Fruit fly (Drosophila melanogaster) whole organism, prepupa: ENCODE measurements around the gene CG33710.

Experiments
- CG10631 ChIP-seq: fragments of 200-800 bp; sonication (Bioruptor generic); optimal IDR thresholded peaks from 2 replicates; lab custom pipeline; 2016; ENCODE audit warnings: missing biosample characterization, missing genetic modification characterization
- CG10669 ChIP-seq: fragments of 200-800 bp; sonication (Bioruptor generic); optimal IDR thresholded peaks from 3 replicates; lab custom pipeline; 2018; ENCODE audit warnings: missing biosample characterization, mild to moderate bottlenecking, missing genetic modification characterization, moderate library complexity
- CG11294 ChIP-seq: fragments of 200-800 bp; sonication (Bioruptor generic); IDR thresholded peaks from 2 replicates; pipeline ENCODE4 v1.3.6; 2022; ENCODE audit warnings: missing biosample characterization, missing genetic modification characterization
- CG11762 ChIP-seq: fragments of 200-800 bp; sonication (Bioruptor generic); optimal IDR thresholded peaks from 3 replicates; lab custom pipeline; 2016; ENCODE audit warnings: missing biosample characterization, missing genetic modification characterization; ENCODE audit not compliant: insufficient read depth
- CG11902 ChIP-seq: fragments of 200-800 bp; sonication (Bioruptor generic); optimal IDR thresholded peaks from 3 replicates; lab custom pipeline; 2016; ENCODE audit warnings: missing biosample characterization, missing genetic modification characterization
- CG15336 ChIP-seq: fragments of 200-800 bp; sonication (Bioruptor generic); IDR thresholded peaks from 2 replicates; pipeline ENCODE4 v1.3.6; 2022; ENCODE audit warnings: missing biosample characterization, missing genetic modification characterization
- CG1621 ChIP-seq: fragments of 200-800 bp; sonication (Bioruptor generic); optimal IDR thresholded peaks from 3 replicates; lab custom pipeline; 2018; ENCODE audit warnings: missing biosample characterization, mild to moderate bottlenecking, missing genetic modification characterization
- CG3032 ChIP-seq: fragments of 200-800 bp; optimal IDR thresholded peaks from 2 replicates; lab custom pipeline; 2019; ENCODE audit warnings: missing biosample characterization, mild to moderate bottlenecking, missing genetic modification characterization, moderate library complexity
- CG31627 ChIP-seq: fragments of 200-800 bp; sonication (Bioruptor generic); optimal IDR thresholded peaks from 3 replicates; lab custom pipeline; 2016; ENCODE audit warnings: missing biosample characterization, missing genetic modification characterization
- CG32006 ChIP-seq: fragments of 200-800 bp; sonication (Bioruptor generic); optimal IDR thresholded peaks from 3 replicates; lab custom pipeline; 2017; ENCODE audit warnings: missing biosample characterization, mild to moderate bottlenecking, missing genetic modification characterization
- CG34406 ChIP-seq: fragments of 200-800 bp; sonication (Bioruptor generic); optimal IDR thresholded peaks from 3 replicates; lab custom pipeline; 2016; ENCODE audit warnings: missing biosample characterization, missing genetic modification characterization
- CG3919 ChIP-seq: fragments of 200-800 bp; sonication (Bioruptor generic); optimal IDR thresholded peaks from 3 replicates; lab custom pipeline; 2016; ENCODE audit warnings: missing biosample characterization, missing genetic modification characterization
- CG4318 ChIP-seq: fragments of 200-800 bp; sonication (Bioruptor generic); optimal IDR thresholded peaks from 3 replicates; lab custom pipeline; 2017; ENCODE audit warnings: missing biosample characterization, mild to moderate bottlenecking, missing genetic modification characterization
- CG6163 ChIP-seq: fragments of 200-800 bp; sonication (Bioruptor generic); IDR thresholded peaks from 3 replicates; pipeline ENCODE4 v1.3.6; 2022; ENCODE audit warnings: missing biosample characterization, missing genetic modification characterization
- CG6792 ChIP-seq: fragments of 200-800 bp; sonication (Bioruptor generic); optimal IDR thresholded peaks from 3 replicates; lab custom pipeline; 2016; ENCODE audit warnings: missing biosample characterization, missing genetic modification characterization
- CG6808 ChIP-seq: fragments of 200-800 bp; sonication (Bioruptor generic); optimal IDR thresholded peaks from 3 replicates; lab custom pipeline; 2017; ENCODE audit warnings: missing biosample characterization, missing genetic modification characterization, mild to moderate bottlenecking, moderate library complexity, missing genetic modification reagents
- CG6854 ChIP-seq: fragments of 200-800 bp; sonication (Bioruptor generic); optimal IDR thresholded peaks from 2 replicates; lab custom pipeline; 2017; ENCODE audit warnings: missing biosample characterization, mild to moderate bottlenecking, missing genetic modification characterization
- CG7368 ChIP-seq: fragments of 200-800 bp; sonication (Bioruptor generic); optimal IDR thresholded peaks from 3 replicates; lab custom pipeline; 2016; ENCODE audit warnings: missing biosample characterization, missing genetic modification characterization
- CG8119 ChIP-seq: fragments of 200-800 bp; sonication (Bioruptor generic); IDR thresholded peaks from 3 replicates; pipeline ENCODE4 v1.3.6; 2022; ENCODE audit warnings: missing biosample characterization, missing genetic modification characterization
- CG8319 ChIP-seq: fragments of 200-800 bp; sonication (Bioruptor generic); optimal IDR thresholded peaks from 3 replicates; lab custom pipeline; 2016; ENCODE audit warnings: missing biosample characterization, missing genetic modification characterization
- CG8632 ChIP-seq: fragments of 200-800 bp; sonication (Bioruptor generic); optimal IDR thresholded peaks from 3 replicates; lab custom pipeline; 2016; ENCODE audit warnings: missing biosample characterization, missing genetic modification characterization
- CG9139 ChIP-seq: fragments of 200-800 bp; sonication (Bioruptor generic); optimal IDR thresholded peaks from 3 replicates; lab custom pipeline; 2017; ENCODE audit warnings: missing biosample characterization, mild to moderate bottlenecking, missing genetic modification characterization
- Eip75B ChIP-seq: fragments of 200-800 bp; sonication (Bioruptor generic); optimal IDR thresholded peaks from 3 replicates; lab custom pipeline; 2016; ENCODE audit warnings: missing biosample characterization, missing genetic modification characterization
- Eip78C ChIP-seq: fragments of 200-800 bp; sonication (Bioruptor generic); peaks from one replicate; lab custom pipeline; 2016; ENCODE audit warnings: missing biosample characterization, missing genetic modification characterization
- Eip93F ChIP-seq: fragments of 200-800 bp; sonication (Bioruptor generic); optimal IDR thresholded peaks from 2 replicates; lab custom pipeline; 2016; ENCODE audit warnings: missing biosample characterization, mild to moderate bottlenecking, missing genetic modification characterization
- Ets21C ChIP-seq: fragments of 200-800 bp; sonication (Bioruptor generic); optimal IDR thresholded peaks from 3 replicates; lab custom pipeline; 2016; ENCODE audit warnings: missing biosample characterization, missing genetic modification characterization
- Gug ChIP-seq: fragments of 200-800 bp; sonication (Bioruptor generic); IDR thresholded peaks from 2 replicates; pipeline ENCODE4 v1.3.6; 2022; ENCODE audit warnings: missing biosample characterization, missing genetic modification characterization
- Hr38 ChIP-seq: sonication (Bioruptor generic); optimal IDR thresholded peaks from 2 replicates; lab custom pipeline; 2016; ENCODE audit warnings: missing biosample characterization, missing genetic modification characterization
- Hr39 ChIP-seq: fragments of 200-800 bp; sonication (Bioruptor generic); optimal IDR thresholded peaks from 2 replicates; lab custom pipeline; 2016; ENCODE audit warnings: missing biosample characterization, missing genetic modification characterization
- Hr4 ChIP-seq: fragments of 200-800 bp; sonication (Bioruptor generic); optimal IDR thresholded peaks from 3 replicates; lab custom pipeline; 2016; ENCODE audit warnings: missing biosample characterization, missing genetic modification characterization
- Smox ChIP-seq: fragments of 200-800 bp; sonication (Bioruptor generic); optimal IDR thresholded peaks from 3 replicates; lab custom pipeline; 2016; ENCODE audit warnings: missing biosample characterization, missing genetic modification characterization
- Sox14 ChIP-seq: fragments of 200-800 bp; sonication (Bioruptor generic); optimal IDR thresholded peaks from 3 replicates; lab custom pipeline; 2016; ENCODE audit warnings: missing biosample characterization, missing genetic modification characterization
- Sox15 ChIP-seq: fragments of 200-800 bp; sonication (Bioruptor generic); optimal IDR thresholded peaks from 3 replicates; lab custom pipeline; 2016; ENCODE audit warnings: missing biosample characterization, missing genetic modification characterization
- achi ChIP-seq: fragments of 200-800 bp; sonication (Bioruptor generic); optimal IDR thresholded peaks from 3 replicates; lab custom pipeline; 2016; ENCODE audit warnings: missing biosample characterization, missing genetic modification characterization
- acj6 ChIP-seq: fragments of 200-800 bp; sonication (Bioruptor generic); optimal IDR thresholded peaks from 3 replicates; lab custom pipeline; 2016; ENCODE audit warnings: missing biosample characterization, missing genetic modification characterization
- cyc ChIP-seq: fragments of 200-800 bp; sonication (Bioruptor generic); optimal IDR thresholded peaks from 3 replicates; lab custom pipeline; 2016; ENCODE audit warnings: missing biosample characterization, missing genetic modification characterization
- dac ChIP-seq: fragments of 200-800 bp; sonication (Bioruptor generic); optimal IDR thresholded peaks from 2 replicates; lab custom pipeline; 2017; ENCODE audit warnings: missing biosample characterization, mild to moderate bottlenecking, missing genetic modification characterization
- dsx ChIP-seq: fragments of 200-800 bp; optimal IDR thresholded peaks from 3 replicates; lab custom pipeline; 2019; ENCODE audit warnings: missing biosample characterization, mild to moderate bottlenecking, missing genetic modification characterization, moderate library complexity; ENCODE audit not compliant: poor library complexity, severe bottlenecking
- eg ChIP-seq: fragments of 200-800 bp; sonication (Bioruptor generic); IDR thresholded peaks from 3 replicates; pipeline ENCODE4 v1.3.6; 2022; ENCODE audit warnings: missing biosample characterization, missing genetic modification characterization
- esn ChIP-seq: fragments of 200-800 bp; sonication (Bioruptor generic); optimal IDR thresholded peaks from 2 replicates; lab custom pipeline; 2016; ENCODE audit warnings: missing biosample characterization, mild to moderate bottlenecking, missing genetic modification characterization, moderate library complexity
- fd59A ChIP-seq: fragments of 200-800 bp; sonication (Bioruptor generic); optimal IDR thresholded peaks from 2 replicates; lab custom pipeline; 2017; ENCODE audit warnings: missing biosample characterization, mild to moderate bottlenecking, missing genetic modification characterization, missing genetic modification reagents
- fd85E ChIP-seq: fragments of 200-800 bp; sonication (Bioruptor generic); optimal IDR thresholded peaks from 3 replicates; lab custom pipeline; 2016; ENCODE audit warnings: missing biosample characterization, missing genetic modification characterization
- fkh ChIP-seq: fragments of 200-800 bp; sonication (Bioruptor generic); optimal IDR thresholded peaks from 3 replicates; lab custom pipeline; 2017; ENCODE audit warnings: missing biosample characterization, mild to moderate bottlenecking, missing genetic modification characterization, moderate library complexity
- lz ChIP-seq: fragments of 200-800 bp; sonication (Bioruptor generic); optimal IDR thresholded peaks from 3 replicates; lab custom pipeline; 2016; ENCODE audit warnings: missing biosample characterization, missing genetic modification characterization
- net ChIP-seq: fragments of 200-800 bp; sonication (Bioruptor generic); optimal IDR thresholded peaks from 3 replicates; lab custom pipeline; 2016; ENCODE audit warnings: missing biosample characterization, missing genetic modification characterization
- pdm3 ChIP-seq: fragments of 200-800 bp; sonication (Bioruptor generic); optimal IDR thresholded peaks from 3 replicates; lab custom pipeline; 2016; ENCODE audit warnings: missing biosample characterization, missing genetic modification characterization
- salr ChIP-seq, 2 experiments: fragments of 200-800 bp; sonication (Bioruptor generic); optimal IDR thresholded peaks; 3 replicates each; lab custom pipeline; 2016 to 2018; ENCODE audit warnings: missing biosample characterization in 2 of 2, missing genetic modification characterization in 2 of 2, mild to moderate bottlenecking in 1 of 2
- ss ChIP-seq, 2 experiments: fragments of 200-800 bp; sonication (Bioruptor generic); optimal IDR thresholded peaks; 2 replicates in 1 of 2; 3 replicates in 1 of 2; lab custom pipeline; 2017 to 2018; ENCODE audit warnings: mild to moderate bottlenecking in 2 of 2, missing biosample characterization in 2 of 2, missing genetic modification characterization in 2 of 2, moderate library complexity in 1 of 2
- svp ChIP-seq: fragments of 200-800 bp; sonication (Bioruptor generic); peaks from one replicate; lab custom pipeline; 2016; ENCODE audit warnings: missing biosample characterization, missing genetic modification characterization
- topi ChIP-seq: fragments of 200-800 bp; sonication (Bioruptor generic); optimal IDR thresholded peaks from 3 replicates; lab custom pipeline; 2016; ENCODE audit warnings: missing biosample characterization, missing genetic modification characterization
- vri ChIP-seq: fragments of 200-800 bp; sonication (Bioruptor generic); optimal IDR thresholded peaks from 3 replicates; lab custom pipeline; 2016; ENCODE audit warnings: missing biosample characterization, mild to moderate bottlenecking, missing genetic modification characterization

Gene CG33710

DNA sequence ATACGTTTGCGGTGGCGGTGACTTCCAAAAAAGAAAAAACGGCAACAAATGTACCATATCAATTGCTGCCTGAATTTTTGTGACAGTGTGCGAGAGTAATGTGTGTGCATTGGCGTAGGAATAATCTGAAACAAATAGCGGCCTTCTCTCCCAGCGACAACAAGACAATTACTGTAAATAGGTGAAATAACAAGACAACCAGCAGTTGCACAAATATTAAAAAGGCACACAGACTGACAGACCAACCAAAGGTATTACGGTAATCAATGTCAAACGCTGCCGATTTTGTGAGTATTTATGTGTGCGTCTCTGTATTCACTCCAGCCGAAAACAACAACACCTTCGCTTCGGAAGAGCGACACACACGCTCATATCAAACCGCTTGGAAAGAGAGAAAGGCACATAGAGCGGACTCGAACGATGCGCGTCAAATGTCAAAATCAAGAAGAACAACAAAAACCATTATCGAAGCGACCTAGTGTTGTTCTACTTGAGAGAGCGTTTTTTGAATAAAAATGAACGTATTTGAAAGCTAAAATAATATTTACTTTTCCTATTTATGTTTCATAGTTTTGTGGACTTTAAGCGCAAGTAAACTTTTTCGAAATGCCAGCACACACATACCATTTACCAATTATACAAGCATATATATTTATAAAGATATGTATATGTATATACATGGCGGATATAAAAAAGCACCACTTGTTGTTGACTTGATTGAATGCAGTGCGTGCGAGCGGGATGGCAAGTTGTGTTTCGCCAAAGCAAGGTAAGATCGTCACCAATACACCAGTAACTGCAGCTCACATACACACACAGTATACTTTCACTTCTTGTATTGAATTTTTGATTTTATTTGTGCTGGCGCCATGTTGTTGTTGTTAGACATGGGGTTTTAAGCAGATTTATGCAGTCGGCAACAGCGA is 45.5 kb downstream of the CG33710 start:
- TF ChIP-seq Smox (GFP tag; lab: Kevin White, UChicago) (no peak), CG8119 (no peak), Eip93F (GFP tag; lab: Kevin White, UChicago) (peak; percentile 38), CG11762 (no peak), salr (GFP tag; optimal IDR thresholded peaks at IDR 0.05; lab: Kevin White, UChicago) (peak in 1 of 2 experiments; percentile 17), ss (GFP tag; optimal IDR thresholded peaks at IDR 0.05; lab: Kevin White, UChicago) (no peak), CG31627 (GFP tag; lab: Kevin White, UChicago) (no peak), CG3919 (GFP tag; lab: Kevin White, UChicago) (peak; percentile 23), CG7368 (GFP tag; lab: Kevin White, UChicago) (no peak), dac (GFP tag; lab: Kevin White, UChicago) (no peak), CG8632 (GFP tag; lab: Kevin White, UChicago) (no peak), topi (GFP tag; lab: Kevin White, UChicago) (no peak), vri (GFP tag; lab: Kevin White, UChicago) (peak; percentile 89), eg (GFP tag; lab: Robert Waterston, UW) (no peak), pdm3 (GFP tag; lab: Kevin White, UChicago) (no peak), CG6854 (GFP tag; lab: Kevin White, UChicago) (no peak), CG8319 (no peak), CG6163 (GFP tag; lab: Robert Waterston, UW) (no peak), Gug (GFP tag; lab: Robert Waterston, UW) (no peak), CG1621 (tag; lab: Kevin White, UChicago) (no peak), dsx (GFP tag; lab: Kevin White, UChicago) (peak; percentile 57), Eip75B (GFP tag; lab: Kevin White, UChicago) (no peak), cyc (GFP tag; lab: Kevin White, UChicago) (no peak), CG10669 (GFP tag; lab: Kevin White, UChicago) (no peak), CG9139 (GFP tag; lab: Kevin White, UChicago) (no peak), Hr39 (no peak), CG15336 (no peak), CG32006 (GFP tag; lab: Kevin White, UChicago) (no peak), acj6 (peak; percentile 34), esn (GFP tag; lab: Kevin White, UChicago) (no peak), CG4318 (GFP tag; lab: Kevin White, UChicago) (no peak), CG3032 (tag; lab: Kevin White, UChicago) (no peak), CG10631 (GFP tag; lab: Kevin White, UChicago) (no peak), fd85E (GFP tag; lab: Kevin White, UChicago) (no peak), fd59A (GFP tag; lab: Kevin White, UChicago) (no peak), Eip78C (GFP tag; lab: Kevin White, UChicago) (peak; percentile 78), CG11902 (GFP tag; lab: Kevin White, UChicago) (no peak), svp (peak; percentile 78), fkh (peak; percentile 96), CG6808 (GFP tag; lab: Kevin White, UChicago) (no peak), Hr38 (GFP tag; lab: Kevin White, UChicago) (no peak), Ets21C (no peak), achi (GFP tag; lab: Kevin White, UChicago) (no peak), net (no peak), CG6792 (GFP tag; lab: Kevin White, UChicago) (no peak), CG11294 (no peak), Sox14 (GFP tag; lab: Kevin White, UChicago) (no peak), lz (GFP tag; lab: Kevin White, UChicago) (no peak), CG34406 (GFP tag; lab: Kevin White, UChicago) (no peak), Sox15 (GFP tag; lab: Kevin White, UChicago) (no peak), Hr4 (no peak)
